Worm (Caenorhabditis elegans) whole organism, early embryonic: Measurements from ENCODE around the gene nemt-1.

Experiments used
- F13C5.2 ChIP-seq: sonication (generic microtip); optimal IDR thresholded peaks from 2 replicates; lab custom pipeline; 2017; ENCODE audit warnings: mild to moderate bottlenecking, missing genetic modification characterization, inconsistent platforms, missing compliant biosample characterization
- hnd-1 ChIP-seq: sonication (generic microtip); optimal IDR thresholded peaks from 2 replicates; lab custom pipeline; 2016; ENCODE audit warnings: missing genetic modification characterization, missing compliant biosample characterization
- sea-1 ChIP-seq: fragments of 200-800 bp; sonication (Bioruptor generic); conservative IDR thresholded peaks from 2 replicates; pipeline ENCODE4 v1.3.6; 2022; ENCODE audit warnings: missing genetic modification characterization, missing compliant biosample characterization

ce11 chrIV:9335552-9336251, 16.5 kb upstream of the nemt-1 start, which contains the start of the genes coa-4 and T20D3.14:
- TF ChIP-seq hnd-1 (no peak), sea-1 (GFP tag; lab: Robert Waterston, UW) (no peak), F13C5.2 (no peak)
